Fruit fly (Drosophila melanogaster) whole organism, prepupa: ENCODE measurements around the gene mRpL20.

Experiments
- Blimp-1 ChIP-seq: fragments of 200-800 bp; sonication (Bioruptor generic); optimal IDR thresholded peaks from 3 replicates; lab custom pipeline; 2017; ENCODE audit warnings: missing biosample characterization, missing genetic modification characterization, mild to moderate bottlenecking, moderate library complexity, missing genetic modification reagents
- CG11294 ChIP-seq: fragments of 200-800 bp; sonication (Bioruptor generic); IDR thresholded peaks from 2 replicates; pipeline ENCODE4 v1.3.6; 2022; ENCODE audit warnings: missing biosample characterization, missing genetic modification characterization
- CG11762 ChIP-seq: fragments of 200-800 bp; sonication (Bioruptor generic); optimal IDR thresholded peaks from 3 replicates; lab custom pipeline; 2016; ENCODE audit warnings: missing biosample characterization, missing genetic modification characterization; ENCODE audit not compliant: insufficient read depth
- CG16779 ChIP-seq: fragments of 200-800 bp; sonication (Bioruptor generic); optimal IDR thresholded peaks from 3 replicates; lab custom pipeline; 2017; ENCODE audit warnings: missing biosample characterization, mild to moderate bottlenecking, missing genetic modification characterization
- CG31627 ChIP-seq: fragments of 200-800 bp; sonication (Bioruptor generic); optimal IDR thresholded peaks from 3 replicates; lab custom pipeline; 2016; ENCODE audit warnings: missing biosample characterization, missing genetic modification characterization
- CG32006 ChIP-seq: fragments of 200-800 bp; sonication (Bioruptor generic); optimal IDR thresholded peaks from 3 replicates; lab custom pipeline; 2017; ENCODE audit warnings: missing biosample characterization, mild to moderate bottlenecking, missing genetic modification characterization
- CG3919 ChIP-seq: fragments of 200-800 bp; sonication (Bioruptor generic); optimal IDR thresholded peaks from 3 replicates; lab custom pipeline; 2016; ENCODE audit warnings: missing biosample characterization, missing genetic modification characterization
- CG6163 ChIP-seq: fragments of 200-800 bp; sonication (Bioruptor generic); IDR thresholded peaks from 3 replicates; pipeline ENCODE4 v1.3.6; 2022; ENCODE audit warnings: missing biosample characterization, missing genetic modification characterization
- CG6276 ChIP-seq: fragments of 200-800 bp; sonication (Bioruptor generic); optimal IDR thresholded peaks from 2 replicates; lab custom pipeline; 2017; ENCODE audit warnings: missing biosample characterization, mild to moderate bottlenecking, missing genetic modification characterization
- CG6792 ChIP-seq: fragments of 200-800 bp; sonication (Bioruptor generic); optimal IDR thresholded peaks from 3 replicates; lab custom pipeline; 2016; ENCODE audit warnings: missing biosample characterization, missing genetic modification characterization
- CG6854 ChIP-seq: fragments of 200-800 bp; sonication (Bioruptor generic); optimal IDR thresholded peaks from 2 replicates; lab custom pipeline; 2017; ENCODE audit warnings: missing biosample characterization, mild to moderate bottlenecking, missing genetic modification characterization
- CG7368 ChIP-seq: fragments of 200-800 bp; sonication (Bioruptor generic); optimal IDR thresholded peaks from 3 replicates; lab custom pipeline; 2016; ENCODE audit warnings: missing biosample characterization, missing genetic modification characterization
- Eip78C ChIP-seq: fragments of 200-800 bp; sonication (Bioruptor generic); peaks from one replicate; lab custom pipeline; 2016; ENCODE audit warnings: missing biosample characterization, missing genetic modification characterization
- Eip93F ChIP-seq: fragments of 200-800 bp; sonication (Bioruptor generic); optimal IDR thresholded peaks from 2 replicates; lab custom pipeline; 2016; ENCODE audit warnings: missing biosample characterization, mild to moderate bottlenecking, missing genetic modification characterization
- Ets21C ChIP-seq: fragments of 200-800 bp; sonication (Bioruptor generic); optimal IDR thresholded peaks from 3 replicates; lab custom pipeline; 2016; ENCODE audit warnings: missing biosample characterization, missing genetic modification characterization
- Ets96B ChIP-seq: fragments of 200-800 bp; optimal IDR thresholded peaks from 2 replicates; lab custom pipeline; 2019; ENCODE audit warnings: missing biosample characterization, mild to moderate bottlenecking, missing genetic modification characterization, moderate library complexity
- Hr38 ChIP-seq: sonication (Bioruptor generic); optimal IDR thresholded peaks from 2 replicates; lab custom pipeline; 2016; ENCODE audit warnings: missing biosample characterization, missing genetic modification characterization
- Hr39 ChIP-seq: fragments of 200-800 bp; sonication (Bioruptor generic); optimal IDR thresholded peaks from 2 replicates; lab custom pipeline; 2016; ENCODE audit warnings: missing biosample characterization, missing genetic modification characterization
- Lpt ChIP-seq: fragments of 200-800 bp; sonication (Bioruptor generic); optimal IDR thresholded peaks from 3 replicates; lab custom pipeline; 2016; ENCODE audit warnings: missing biosample characterization, missing genetic modification characterization
- Met ChIP-seq: fragments of 200-800 bp; sonication (Bioruptor generic); optimal IDR thresholded peaks from 3 replicates; lab custom pipeline; 2016; ENCODE audit warnings: missing biosample characterization, missing genetic modification characterization
- OdsH ChIP-seq: fragments of 200-800 bp; sonication (Bioruptor generic); optimal IDR thresholded peaks from 3 replicates; lab custom pipeline; 2016; ENCODE audit warnings: missing biosample characterization, missing genetic modification characterization
- Sox14 ChIP-seq: fragments of 200-800 bp; sonication (Bioruptor generic); optimal IDR thresholded peaks from 3 replicates; lab custom pipeline; 2016; ENCODE audit warnings: missing biosample characterization, missing genetic modification characterization
- Sox15 ChIP-seq: fragments of 200-800 bp; sonication (Bioruptor generic); optimal IDR thresholded peaks from 3 replicates; lab custom pipeline; 2016; ENCODE audit warnings: missing biosample characterization, missing genetic modification characterization
- cyc ChIP-seq: fragments of 200-800 bp; sonication (Bioruptor generic); optimal IDR thresholded peaks from 3 replicates; lab custom pipeline; 2016; ENCODE audit warnings: missing biosample characterization, missing genetic modification characterization
- eg ChIP-seq: fragments of 200-800 bp; sonication (Bioruptor generic); IDR thresholded peaks from 3 replicates; pipeline ENCODE4 v1.3.6; 2022; ENCODE audit warnings: missing biosample characterization, missing genetic modification characterization
- esn ChIP-seq: fragments of 200-800 bp; sonication (Bioruptor generic); optimal IDR thresholded peaks from 2 replicates; lab custom pipeline; 2016; ENCODE audit warnings: missing biosample characterization, mild to moderate bottlenecking, missing genetic modification characterization, moderate library complexity
- fkh ChIP-seq: fragments of 200-800 bp; sonication (Bioruptor generic); optimal IDR thresholded peaks from 3 replicates; lab custom pipeline; 2017; ENCODE audit warnings: missing biosample characterization, mild to moderate bottlenecking, missing genetic modification characterization, moderate library complexity
- lz ChIP-seq: fragments of 200-800 bp; sonication (Bioruptor generic); optimal IDR thresholded peaks from 3 replicates; lab custom pipeline; 2016; ENCODE audit warnings: missing biosample characterization, missing genetic modification characterization
- net ChIP-seq: fragments of 200-800 bp; sonication (Bioruptor generic); optimal IDR thresholded peaks from 3 replicates; lab custom pipeline; 2016; ENCODE audit warnings: missing biosample characterization, missing genetic modification characterization
- salr ChIP-seq, 2 experiments: fragments of 200-800 bp; sonication (Bioruptor generic); optimal IDR thresholded peaks; 3 replicates each; lab custom pipeline; 2016 to 2018; ENCODE audit warnings: missing biosample characterization in 2 of 2, missing genetic modification characterization in 2 of 2, mild to moderate bottlenecking in 1 of 2
- spab ChIP-seq: fragments of 200-800 bp; sonication (Bioruptor generic); optimal IDR thresholded peaks from 2 replicates; lab custom pipeline; 2017; ENCODE audit warnings: missing biosample characterization, mild to moderate bottlenecking, missing genetic modification characterization, missing genetic modification reagents
- svp ChIP-seq: fragments of 200-800 bp; sonication (Bioruptor generic); peaks from one replicate; lab custom pipeline; 2016; ENCODE audit warnings: missing biosample characterization, missing genetic modification characterization
- vri ChIP-seq: fragments of 200-800 bp; sonication (Bioruptor generic); optimal IDR thresholded peaks from 3 replicates; lab custom pipeline; 2016; ENCODE audit warnings: missing biosample characterization, mild to moderate bottlenecking, missing genetic modification characterization

The mRpL20 gene

dm6 chr3L:13015823-13016465, 1.7 kb downstream of the mRpL20 start, which contains the start of gene CG11267 (continued):
- TF ChIP-seq CG16779 (tag; lab: Kevin White, UChicago), result no peak
- peak; percentile 66 for TF ChIP-seq Sox15 (GFP tag; lab: Kevin White, UChicago)
- peak; percentile 87 for TF ChIP-seq Met (GFP tag; lab: Kevin White, UChicago)
- TF ChIP-seq net (GFP tag; lab: Kevin White, UChicago), result peak; percentile 82
- TF ChIP-seq CG32006 (GFP tag; lab: Kevin White, UChicago), result peak; percentile 84
- no peak for TF ChIP-seq CG6276 (GFP tag; lab: Kevin White, UChicago)
- TF ChIP-seq CG6792 (GFP tag; lab: Kevin White, UChicago), result peak; percentile 72
- peak; percentile 57 for TF ChIP-seq vri (GFP tag; lab: Kevin White, UChicago)
- peak; percentile 91 for TF ChIP-seq CG3919
- peak; percentile 65 for TF ChIP-seq Blimp-1 (GFP tag; lab: Kevin White, UChicago)
- no peak for TF ChIP-seq Hr38
- TF ChIP-seq CG6854, result peak; percentile 38
- peak; percentile 81 for TF ChIP-seq Lpt (GFP tag; lab: Kevin White, UChicago)
- TF ChIP-seq CG11762, result peak; percentile 82

dm6 chr3L:13015195-13015822, 2.4 kb downstream of the mRpL20 start, which contains the start of gene MICAL-like:
Gene MICAL-like, minus strand, starts transcription at chr3L:13015332.
- TF ChIP-seq CG16779 (tag; lab: Kevin White, UChicago), result no peak
- peak; percentile 24 for TF ChIP-seq lz (GFP tag; lab: Kevin White, UChicago)
- TF ChIP-seq salr (GFP tag; optimal IDR thresholded peaks at IDR 0.05; lab: Kevin White, UChicago), result no peak
- TF ChIP-seq CG3919, result peak; percentile 38
- TF ChIP-seq CG6163 (GFP tag; lab: Robert Waterston, UW), result peak; percentile 46; the same call in 2 of the 3 replicates
- peak; percentile 57 for TF ChIP-seq Hr39 (GFP tag; lab: Kevin White, UChicago)
- peak; percentile 70 for TF ChIP-seq fkh (GFP tag; lab: Kevin White, UChicago)
- TF ChIP-seq CG7368 (GFP tag; lab: Kevin White, UChicago), result no peak
- peak; percentile 28 for TF ChIP-seq Sox14 (GFP tag; lab: Kevin White, UChicago)
- TF ChIP-seq Eip78C, result peak; percentile 52
- TF ChIP-seq esn (GFP tag; lab: Kevin White, UChicago), result peak; percentile 6
- TF ChIP-seq Eip93F (GFP tag; lab: Kevin White, UChicago), result no peak
- peak; percentile 56 for TF ChIP-seq CG31627
- TF ChIP-seq svp (GFP tag; lab: Kevin White, UChicago), result peak; percentile 44
- TF ChIP-seq OdsH (GFP tag; lab: Kevin White, UChicago), result peak; percentile 28
- peak; percentile 33 for TF ChIP-seq Ets21C
- TF ChIP-seq Ets96B (tag; lab: Kevin White, UChicago), result peak; percentile 19

DNA sequence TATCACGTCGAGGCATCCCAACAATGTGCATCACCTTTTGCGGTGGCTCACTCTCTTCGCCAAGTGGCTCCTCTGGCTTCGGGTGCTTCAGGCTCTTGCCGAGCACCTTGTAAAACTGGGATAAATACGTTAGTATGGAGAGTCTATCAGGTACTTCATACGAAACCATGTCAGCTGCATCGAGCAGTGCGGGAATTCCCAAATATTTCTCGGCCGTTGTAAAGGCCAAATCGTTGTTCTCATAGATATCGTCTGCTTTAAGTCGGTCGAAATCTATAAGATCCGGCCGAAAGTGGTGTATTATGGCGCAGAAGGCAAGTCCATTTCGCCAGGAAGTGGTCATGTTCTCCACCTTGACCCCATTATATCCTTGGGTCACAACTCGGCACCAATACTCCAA, 3.0 kb downstream of the mRpL20 start:
- no peak for TF ChIP-seq spab (GFP tag; lab: Kevin White, UChicago)
- no peak for TF ChIP-seq eg
- no peak for TF ChIP-seq CG11294 (GFP tag; lab: Robert Waterston, UW)
- TF ChIP-seq CG16779 (tag; lab: Kevin White, UChicago), result no peak
- peak; percentile 67 for TF ChIP-seq svp (GFP tag; lab: Kevin White, UChicago)

DNA sequence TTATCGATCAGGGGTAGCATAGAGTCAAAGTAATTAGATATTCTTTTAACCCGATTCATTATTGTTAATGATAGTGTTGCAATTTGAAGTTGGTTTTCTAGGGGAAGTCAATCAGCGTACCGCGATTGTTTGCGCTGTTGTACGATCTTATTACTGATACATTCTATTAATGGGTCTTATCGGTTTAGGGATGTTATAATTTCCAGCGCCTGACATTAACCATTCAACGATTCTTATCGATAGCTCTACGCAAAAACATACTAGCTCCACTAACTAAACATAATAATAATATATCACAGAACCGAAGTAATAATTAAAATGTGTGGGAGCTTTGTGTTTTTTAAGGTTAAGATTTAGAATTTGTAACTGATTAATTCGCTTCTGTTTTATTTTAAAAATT, 6.2 kb downstream of the mRpL20 start, which contains the start of gene Cul6:
Gene Cul6, minus strand, starts transcription at position 175 of the 400 bp plus-strand sequence.
- TF ChIP-seq vri (GFP tag; lab: Kevin White, UChicago), result no peak
- TF ChIP-seq esn (GFP tag; lab: Kevin White, UChicago), result peak; percentile 13
- TF ChIP-seq CG7368 (GFP tag; lab: Kevin White, UChicago), result no peak
- peak; percentile 5 for TF ChIP-seq cyc (GFP tag; lab: Kevin White, UChicago)
- TF ChIP-seq Eip78C, result peak; percentile 61
